Fruit fly (Drosophila melanogaster): ENCODE measurements around the gene CG7492.

DNA sequence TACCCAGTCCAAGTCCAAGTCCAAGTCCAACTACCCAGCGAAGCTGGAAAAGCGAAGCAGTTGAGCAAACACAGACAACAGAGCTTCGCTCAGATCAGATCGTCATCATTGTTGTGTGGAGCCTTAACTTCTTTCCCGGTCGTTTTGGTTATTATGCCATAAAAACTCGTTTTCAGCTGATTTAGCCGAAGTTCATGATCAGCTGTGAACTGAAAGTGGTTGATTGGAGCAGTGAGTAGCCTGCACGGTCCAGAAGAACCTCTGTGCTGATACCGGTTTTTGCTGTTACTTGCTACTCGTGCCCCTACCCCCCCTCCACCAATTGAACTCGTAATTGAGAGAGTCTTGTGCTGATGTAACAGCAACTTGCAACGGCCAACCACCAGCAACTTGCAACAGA is 44.0 kb downstream of the CG7492 start:
- TF ChIP-seq lola (GFP tag; optimal IDR thresholded peaks at IDR 0.05): no peak
- TF ChIP-seq N (GFP tag; optimal IDR thresholded peaks at IDR 0.05): no peak
- TF ChIP-seq pan (optimal IDR thresholded peaks at IDR 0.05): no peak
- TF ChIP-seq Hr78 (GFP tag; optimal IDR thresholded peaks at IDR 0.05): no peak
- no peak for TF ChIP-seq Jra (GFP tag; optimal IDR thresholded peaks at IDR 0.05)
